Worm (Caenorhabditis elegans) whole organism, L3 larva: Measurements from ENCODE around the gene C13A2.9.

Experiments
- R02D3.7 ChIP-seq: fragments of 150-350 bp; optimal IDR thresholded peaks from 2 replicates; lab custom pipeline; 2014; ENCODE audit warnings: missing biosample characterization, missing genetic modification characterization
- ZK546.5 ChIP-seq: sonication (generic microtip); optimal IDR thresholded peaks from 2 replicates; lab custom pipeline; 2017; ENCODE audit warnings: missing biosample characterization, missing genetic modification characterization
- aly-2 ChIP-seq: fragments of 150-350 bp; optimal IDR thresholded peaks from 2 replicates; lab custom pipeline; 2014; ENCODE audit warnings: missing biosample characterization, missing genetic modification characterization
- ama-1 ChIP-seq: fragments of 150-350 bp; optimal IDR thresholded peaks from 2 replicates; lab custom pipeline; 2018
- ceh-16 ChIP-seq: sonication (generic microtip); optimal IDR thresholded peaks from 2 replicates; lab custom pipeline; 2017; ENCODE audit warnings: missing biosample characterization, missing genetic modification characterization
- ceh-82 ChIP-seq: fragments of 150-350 bp; optimal IDR thresholded peaks from 2 replicates; lab custom pipeline; 2014; ENCODE audit warnings: missing biosample characterization, missing genetic modification characterization
- ceh-9 ChIP-seq: sonication (generic microtip); optimal IDR thresholded peaks from 2 replicates; lab custom pipeline; 2018; ENCODE audit warnings: missing biosample characterization, missing genetic modification characterization
- egl-27 ChIP-seq: sonication (generic microtip); optimal IDR thresholded peaks from 4 replicates; lab custom pipeline; 2017; ENCODE audit warnings: missing biosample characterization, missing genetic modification reagents, missing genetic modification characterization
- egl-5 ChIP-seq: fragments of 150-350 bp; optimal IDR thresholded peaks from 2 replicates; lab custom pipeline; 2017; ENCODE audit warnings: missing biosample characterization, missing genetic modification reagents, missing genetic modification characterization, inconsistent platforms
- elt-1 ChIP-seq: fragments of 150-350 bp; optimal IDR thresholded peaks from 2 replicates; lab custom pipeline; 2014; ENCODE audit warnings: missing biosample characterization, missing genetic modification characterization
- elt-2 ChIP-seq: sonication (generic microtip); optimal IDR thresholded peaks from 2 replicates; lab custom pipeline; 2016; ENCODE audit warnings: missing genetic modification reagents, mild to moderate bottlenecking, missing genetic modification characterization, missing compliant biosample characterization
- elt-3 ChIP-seq, 3 experiments: fragments of 150-350 bp in 1 of 3; sonication (generic microtip) in 2 of 3; optimal IDR thresholded peaks; 2 replicates in 2 of 3; 4 replicates in 1 of 3; lab custom pipeline; 2014 to 2017; ENCODE audit warnings: missing biosample characterization in 3 of 3, missing genetic modification characterization in 3 of 3
- eor-1 ChIP-seq, 2 experiments: fragments of 150-350 bp; optimal IDR thresholded peaks; 2 replicates each; lab custom pipeline; 2014 to 2018; ENCODE audit warnings: missing biosample characterization in 2 of 2, missing genetic modification characterization in 2 of 2
- fkh-2 ChIP-seq: fragments of 150-350 bp; optimal IDR thresholded peaks from 2 replicates; lab custom pipeline; 2014; ENCODE audit warnings: missing biosample characterization, missing genetic modification reagents, missing genetic modification characterization
- fos-1 ChIP-seq: fragments of 150-350 bp; optimal IDR thresholded peaks from 2 replicates; lab custom pipeline; 2014; ENCODE audit warnings: missing biosample characterization, missing genetic modification characterization
- hmg-11 ChIP-seq: sonication (generic microtip); optimal IDR thresholded peaks from 2 replicates; lab custom pipeline; 2016; ENCODE audit warnings: missing genetic modification characterization, missing compliant biosample characterization
- jun-1 ChIP-seq: fragments of 150-350 bp; optimal IDR thresholded peaks from 2 replicates; lab custom pipeline; 2014; ENCODE audit warnings: missing biosample characterization, missing genetic modification reagents, missing genetic modification characterization
- lin-15B ChIP-seq: fragments of 150-350 bp; optimal IDR thresholded peaks from 2 replicates; lab custom pipeline; 2014; ENCODE audit warnings: missing biosample characterization, missing genetic modification characterization
- lin-39 ChIP-seq: fragments of 150-350 bp; optimal IDR thresholded peaks from 2 replicates; lab custom pipeline; 2018; ENCODE audit warnings: missing biosample characterization, missing genetic modification reagents, missing genetic modification characterization
- nfya-1 ChIP-seq: sonication (generic microtip); optimal IDR thresholded peaks from 2 replicates; lab custom pipeline; 2017; ENCODE audit warnings: missing genetic modification characterization, mild to moderate bottlenecking, missing compliant biosample characterization, antibody characterized with exemption, moderate library complexity; ENCODE audit not compliant: insufficient read depth
- nhr-11 ChIP-seq: fragments of 150-350 bp; optimal IDR thresholded peaks from 2 replicates; lab custom pipeline; 2014; ENCODE audit warnings: missing biosample characterization, missing genetic modification characterization
- nhr-237 ChIP-seq: fragments of 150-350 bp; optimal IDR thresholded peaks from 2 replicates; lab custom pipeline; 2014; ENCODE audit warnings: missing biosample characterization, missing genetic modification characterization
- nhr-25 ChIP-seq: sonication (generic microtip); optimal IDR thresholded peaks from 2 replicates; lab custom pipeline; 2017; ENCODE audit warnings: missing biosample characterization, missing genetic modification characterization
- nhr-28 ChIP-seq: fragments of 150-350 bp; optimal IDR thresholded peaks from 2 replicates; lab custom pipeline; 2014; ENCODE audit warnings: missing biosample characterization, missing genetic modification characterization
- nhr-43 ChIP-seq: sonication (generic microtip); optimal IDR thresholded peaks from 2 replicates; lab custom pipeline; 2016; ENCODE audit warnings: mild to moderate bottlenecking, missing genetic modification characterization, missing compliant biosample characterization; ENCODE audit not compliant: poor library complexity, severe bottlenecking
- nhr-76 ChIP-seq: fragments of 150-350 bp; sonication (generic microtip); optimal IDR thresholded peaks from 5 replicates; lab custom pipeline; 2014; ENCODE audit warnings: missing biosample characterization, missing genetic modification characterization
- nhr-77 ChIP-seq: fragments of 150-350 bp; optimal IDR thresholded peaks from 2 replicates; lab custom pipeline; 2014; ENCODE audit warnings: missing biosample characterization, missing genetic modification characterization
- pha-4 ChIP-seq: fragments of 150-350 bp; optimal IDR thresholded peaks from 2 replicates; lab custom pipeline; 2014; ENCODE audit warnings: missing biosample characterization, missing genetic modification reagents, missing genetic modification characterization
- pqm-1 ChIP-seq: fragments of 150-350 bp; optimal IDR thresholded peaks from 2 replicates; lab custom pipeline; 2017; ENCODE audit warnings: missing biosample characterization, missing genetic modification characterization, inconsistent platforms
- skn-1 ChIP-seq: fragments of 150-350 bp; optimal IDR thresholded peaks from 2 replicates; lab custom pipeline; 2014; ENCODE audit warnings: missing biosample characterization, missing genetic modification characterization
- snpc-4 ChIP-seq: fragments of 150-350 bp; optimal IDR thresholded peaks from 2 replicates; lab custom pipeline; 2014; ENCODE audit warnings: missing biosample characterization, missing genetic modification characterization
- tbx-2 ChIP-seq: sonication (generic microtip); optimal IDR thresholded peaks from 2 replicates; lab custom pipeline; 2016; ENCODE audit warnings: mild to moderate bottlenecking, missing genetic modification characterization, missing compliant biosample characterization
- unc-39 ChIP-seq: sonication (generic microtip); optimal IDR thresholded peaks from 4 replicates; lab custom pipeline; 2017; ENCODE audit warnings: missing biosample characterization, missing genetic modification characterization
- unc-62 ChIP-seq: fragments of 150-350 bp; sonication (generic microtip); optimal IDR thresholded peaks from 4 replicates; lab custom pipeline; 2014; ENCODE audit warnings: missing biosample characterization, missing genetic modification reagents, missing genetic modification characterization
- ztf-4 ChIP-seq: fragments of 150-350 bp; optimal IDR thresholded peaks from 2 replicates; lab custom pipeline; 2014; ENCODE audit warnings: missing biosample characterization, missing genetic modification characterization

C13A2.9 gene

ce11 chrV:7288699-7289098, 24.8 kb upstream of the C13A2.9 start, which contains the start of gene C13A2.1:
Gene C13A2.1, plus strand, starts transcription at chrV:7288999.
- TF ChIP-seq unc-62 (no peak), skn-1 (tag; lab: Kevin White, UChicago) (no peak), fos-1 (tag; lab: Kevin White, UChicago) (no peak), nhr-76 (tag; lab: Kevin White, UChicago) (no peak), nhr-77 (tag; lab: Kevin White, UChicago) (no peak), fkh-2 (tag; lab: Kevin White, UChicago) (no peak), egl-27 (tag; lab: Kevin White, UChicago) (no peak), nhr-43 (no peak), egl-5 (tag; lab: Kevin White, UChicago) (no peak), nhr-25 (tag; lab: Kevin White, UChicago) (no peak), ama-1 (no peak), ZK546.5 (tag; lab: Kevin White, UChicago) (no peak), tbx-2 (tag; lab: Kevin White, UChicago) (no peak), aly-2 (tag; lab: Kevin White, UChicago) (no peak), eor-1 (tag; optimal IDR thresholded peaks at IDR 0.05; lab: Kevin White, UChicago) (no peak), elt-2 (no peak)

DNA sequence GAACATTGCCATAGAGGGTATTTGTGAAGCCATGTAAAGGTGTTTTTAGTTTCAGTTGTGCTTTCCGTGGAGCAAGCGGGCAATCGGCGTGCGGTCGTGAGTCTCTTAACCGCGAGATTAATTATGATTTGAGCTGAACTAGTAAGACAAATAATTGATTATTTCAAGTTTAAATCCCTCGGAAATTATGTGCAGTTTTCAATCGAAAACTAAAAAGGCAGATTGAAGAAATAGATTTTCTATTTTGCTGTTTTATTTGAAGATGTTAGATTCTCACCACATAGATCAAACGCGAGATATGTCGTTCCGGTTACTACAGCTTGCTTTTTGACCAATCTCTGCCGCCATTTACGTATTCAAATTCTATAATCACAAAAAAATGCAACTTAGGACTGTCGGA, 18.1 kb upstream of the C13A2.9 start, which contains the start of gene C13A2.3:
Gene C13A2.3 (plus strand): TSS at position 301 of the 400 bp plus-strand sequence.
- no peak for TF ChIP-seq elt-3 (tag; optimal IDR thresholded peaks at IDR 0.05; lab: Kevin White, UChicago)
- TF ChIP-seq lin-39 (tag; lab: Kevin White, UChicago) = no peak
- TF ChIP-seq ztf-4 (tag; lab: Kevin White, UChicago) = no peak
- TF ChIP-seq ceh-16 (tag; lab: Kevin White, UChicago) = no peak
- no peak for TF ChIP-seq egl-5 (tag; lab: Kevin White, UChicago)
- no peak for TF ChIP-seq nhr-11 (tag; lab: Kevin White, UChicago)
- no peak for TF ChIP-seq elt-1
- TF ChIP-seq nhr-76 (tag; lab: Kevin White, UChicago) = no peak
- no peak for TF ChIP-seq ceh-9 (tag; lab: Kevin White, UChicago)
- TF ChIP-seq nhr-28 (tag; lab: Kevin White, UChicago) = no peak
- TF ChIP-seq elt-2 = no peak
- no peak for TF ChIP-seq R02D3.7
- no peak for TF ChIP-seq pqm-1 (tag; lab: Kevin White, UChicago)
- no peak for TF ChIP-seq lin-15B (tag; lab: Kevin White, UChicago)
- TF ChIP-seq nhr-237 (tag; lab: Kevin White, UChicago) = no peak

ce11 chrV:7279090-7279489, 15.1 kb upstream of the C13A2.9 start, which contains the start of gene C13A2.4:
Gene C13A2.4, plus strand, starts transcription at chrV:7279390.
- no peak for TF ChIP-seq ceh-9 (tag; lab: Kevin White, UChicago)
- TF ChIP-seq nhr-237 (tag; lab: Kevin White, UChicago) = no peak
- TF ChIP-seq egl-5 (tag; lab: Kevin White, UChicago) = no peak
- no peak for TF ChIP-seq fkh-2 (tag; lab: Kevin White, UChicago)
- TF ChIP-seq hmg-11 = no peak
- TF ChIP-seq elt-3 (tag; optimal IDR thresholded peaks at IDR 0.05; lab: Kevin White, UChicago) = no peak
- no peak for TF ChIP-seq jun-1 (tag; lab: Kevin White, UChicago)
- TF ChIP-seq unc-39 = no peak
- no peak for TF ChIP-seq nhr-11 (tag; lab: Kevin White, UChicago)
- no peak for TF ChIP-seq aly-2 (tag; lab: Kevin White, UChicago)
- TF ChIP-seq ama-1 = no peak
- no peak for TF ChIP-seq pha-4
- TF ChIP-seq ceh-82 (tag; lab: Kevin White, UChicago) = no peak
- no peak for TF ChIP-seq nhr-25 (tag; lab: Kevin White, UChicago)
- no peak for TF ChIP-seq ZK546.5 (tag; lab: Kevin White, UChicago)
- no peak for TF ChIP-seq nfya-1
- TF ChIP-seq, all 47 proteins: peak for 0

DNA sequence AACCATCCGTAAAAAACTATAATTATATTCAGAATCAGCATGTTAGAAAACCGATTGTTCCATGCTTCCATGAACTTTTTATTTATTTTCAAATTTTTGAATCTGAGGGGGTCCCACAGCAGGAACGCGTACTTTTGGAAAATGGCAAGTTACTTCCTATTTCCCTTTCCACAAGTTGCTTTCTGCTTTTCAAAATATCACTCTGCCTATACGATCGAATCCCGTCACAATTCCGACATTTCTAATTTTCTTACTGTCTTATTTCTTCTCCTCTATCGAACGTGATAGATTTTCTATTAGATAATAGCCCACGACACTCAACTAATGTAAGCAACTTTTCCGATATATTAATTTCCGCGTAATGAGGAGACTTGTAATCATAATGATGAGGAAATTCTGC, 11.5 kb upstream of the C13A2.9 start, which contains the start of gene C13A2.5:
Gene C13A2.5 (plus strand): TSS at position 301 of the 400 bp plus-strand sequence.
- TF ChIP-seq nhr-237 (tag; lab: Kevin White, UChicago) (no peak), snpc-4 (tag; lab: Kevin White, UChicago) (no peak), elt-2 (no peak), nhr-77 (tag; lab: Kevin White, UChicago) (no peak)
